Worm (Caenorhabditis elegans): ENCODE data around the gene ZK616.3.
A peak's percentile ranks its signal among the peaks of the same experiment; 100 is the strongest.

ZK616.3 gene

ce11 chrIV:5360533-5360932 lies 36.3 kb upstream of the ZK616.3 start, which contains the start of gene F41H10.5:
TSS of gene F41H10.5 (plus strand) at chrIV:5360907.
- TF ChIP-seq hrde-1 (tag; optimal IDR thresholded peaks at IDR 0.05; ENCODE audit: borderline replicate concordance) (no peak), K11D2.4 (GFP tag; IDR thresholded peaks at IDR 0.05) (no peak), ztf-25 (GFP tag; IDR thresholded peaks at IDR 0.05) (no peak), unc-130 (GFP tag; optimal IDR thresholded peaks at IDR 0.05) (no peak)

- TF ChIP-seq bed-2 (GFP tag; IDR thresholded peaks at IDR 0.05): no peak
- no peak for TF ChIP-seq nfya-2 (GFP tag; IDR thresholded peaks at IDR 0.05)
- no peak for TF ChIP-seq nhr-90 (tag; optimal IDR thresholded peaks at IDR 0.05)
- TF ChIP-seq snpc-3.4 (tag; optimal IDR thresholded peaks at IDR 0.05): peak; percentile 78
- no peak for TF ChIP-seq C06A6.2 (GFP tag; conservative IDR thresholded peaks at IDR 0.05)
- no peak for TF ChIP-seq somi-1 (GFP tag; optimal IDR thresholded peaks at IDR 0.05)
- TF ChIP-seq atf-7 (tag; optimal IDR thresholded peaks at IDR 0.05): no peak
- TF ChIP-seq nhr-120 (GFP tag; IDR thresholded peaks at IDR 0.05): no peak
- TF ChIP-seq ztf-25 (GFP tag; IDR thresholded peaks at IDR 0.05): no peak
- no peak for TF ChIP-seq ztf-28 (GFP tag; IDR thresholded peaks at IDR 0.05)
- no peak for TF ChIP-seq fkh-3 (tag; optimal IDR thresholded peaks at IDR 0.05)
- TF ChIP-seq rcor-1 (GFP tag; IDR thresholded peaks at IDR 0.05): no peak
- no peak for TF ChIP-seq mel-28 (tag; optimal IDR thresholded peaks at IDR 0.05; ENCODE audit: borderline replicate concordance)
- peak; percentile 55 for TF ChIP-seq unc-130 (GFP tag; optimal IDR thresholded peaks at IDR 0.05)
- peak; percentile 12 for TF ChIP-seq madf-10 (tag; optimal IDR thresholded peaks at IDR 0.05)
- no peak for TF ChIP-seq pha-4 (tag; optimal IDR thresholded peaks at IDR 0.05)
- TF ChIP-seq ztf-26 (tag; optimal IDR thresholded peaks at IDR 0.05): no peak
- TF ChIP-seq T07F8.4 (tag; optimal IDR thresholded peaks at IDR 0.05): no peak
- TF ChIP-seq Y53F4B.3 (GFP tag; IDR thresholded peaks at IDR 0.05): no peak
- TF ChIP-seq madf-3 (GFP tag; IDR thresholded peaks at IDR 0.05): no peak
- TF ChIP-seq zim-3 (tag; optimal IDR thresholded peaks at IDR 0.05): no peak
- TF ChIP-seq ama-1 (optimal IDR thresholded peaks at IDR 0.05): no peak
- no peak for TF ChIP-seq ama-1 (GFP tag; optimal IDR thresholded peaks at IDR 0.05)
- TF ChIP-seq attf-3 (GFP tag; conservative IDR thresholded peaks at IDR 0.05): no peak
- TF ChIP-seq tlf-1 (GFP tag; optimal IDR thresholded peaks at IDR 0.05): peak; percentile 15
- TF ChIP-seq F49E8.2 (tag; optimal IDR thresholded peaks at IDR 0.05; ENCODE audit: insufficient read depth): no peak
- TF ChIP-seq mcd-1 (GFP tag; IDR thresholded peaks at IDR 0.05): peak; percentile 77
- no peak for TF ChIP-seq D2030.7 (GFP tag; IDR thresholded peaks at IDR 0.05)
- no peak for TF ChIP-seq snpc-4 (GFP tag; optimal IDR thresholded peaks at IDR 0.05)
- TF ChIP-seq snpc-4 (tag; optimal IDR thresholded peaks at IDR 0.05): peak; percentile 33 to 86 (median 68)
- TF ChIP-seq Y95B8A.8 (GFP tag; IDR thresholded peaks at IDR 0.05): no peak
- no peak for TF ChIP-seq akir-1 (GFP tag; optimal IDR thresholded peaks at IDR 0.05)
- no peak for TF ChIP-seq nhr-179 (tag; optimal IDR thresholded peaks at IDR 0.05)
- no peak for TF ChIP-seq C17E4.6 (GFP tag; IDR thresholded peaks at IDR 0.05)
- TF ChIP-seq egrh-3 (GFP tag; IDR thresholded peaks at IDR 0.05): no peak
- TF ChIP-seq snpc-1.1 (tag; optimal IDR thresholded peaks at IDR 0.05; ENCODE audit: insufficient read depth): peak; percentile 65
- TF ChIP-seq Y53G8AR.9 (GFP tag; conservative IDR thresholded peaks at IDR 0.05): no peak
- peak; percentile 24 for TF ChIP-seq K12H6.12 (tag; optimal IDR thresholded peaks at IDR 0.05)
- peak; percentile 47 for TF ChIP-seq snpc-1.3 (tag; optimal IDR thresholded peaks at IDR 0.05; ENCODE audit: insufficient read depth)
- TF ChIP-seq lsl-1 (GFP tag; optimal IDR thresholded peaks at IDR 0.05): peak; percentile 54
- TF ChIP-seq ztf-6 (GFP tag; IDR thresholded peaks at IDR 0.05): no peak
- no peak for TF ChIP-seq mes-4 (tag; optimal IDR thresholded peaks at IDR 0.05)
- TF ChIP-seq lin-26 (GFP tag; IDR thresholded peaks at IDR 0.05): no peak
- no peak for TF ChIP-seq repo-1 (tag; optimal IDR thresholded peaks at IDR 0.05)
- TF ChIP-seq ceh-79 (tag; optimal IDR thresholded peaks at IDR 0.05): no peak
Measured at ce11 chrIV:5364135-5364609, 32.7 kb upstream of the ZK616.3 start, which contains the start of the genes hda-6 and F41H10.4. TSS of gene hda-6 (minus strand) at chrIV:5364306. TSS of gene F41H10.4 (plus strand) at chrIV:5364559.

Data from whole organism, young adult.